Fruit fly (Drosophila melanogaster) whole organism, embryonic: ENCODE results near the gene CG9498.
A peak's percentile ranks its signal among the peaks of the same experiment; 100 is the strongest.

ENCODE experiments used
- ATbp ChIP-seq: fragments of 200-800 bp; sonication (Bioruptor generic); optimal IDR thresholded peaks from 2 replicates; lab custom pipeline; 2017; ENCODE audit warnings: missing biosample characterization, mild to moderate bottlenecking, missing genetic modification characterization, missing genetic modification reagents
- Aef1 ChIP-seq: fragments of 200-800 bp; sonication (Bioruptor generic); IDR thresholded peaks from 3 replicates; pipeline ENCODE4 v1.3.6; 2022; ENCODE audit warnings: missing biosample characterization, missing genetic modification characterization
- Bdp1 ChIP-seq: fragments of 200-800 bp; sonication (Bioruptor generic); optimal IDR thresholded peaks from 3 replicates; lab custom pipeline; 2016; ENCODE audit warnings: missing biosample characterization, missing genetic modification characterization
- CG10543 ChIP-seq: fragments of 200-800 bp; sonication (Bioruptor generic); optimal IDR thresholded peaks from 3 replicates; lab custom pipeline; 2017; ENCODE audit warnings: missing biosample characterization, mild to moderate bottlenecking, missing genetic modification characterization, moderate library complexity
- CG12104 ChIP-seq: fragments of 200-800 bp; sonication (Bioruptor generic); optimal IDR thresholded peaks from 3 replicates; lab custom pipeline; 2016; ENCODE audit warnings: missing biosample characterization, missing genetic modification characterization
- CG13287 ChIP-seq: fragments of 200-800 bp; sonication (Bioruptor generic); IDR thresholded peaks from 2 replicates; pipeline ENCODE4 v1.3.6; 2022; ENCODE audit warnings: missing biosample characterization, missing genetic modification characterization; ENCODE audit not compliant: partially characterized antibody
- CG13775 ChIP-seq: fragments of 200-800 bp; sonication (Bioruptor generic); optimal IDR thresholded peaks from 3 replicates; lab custom pipeline; 2017; ENCODE audit warnings: missing biosample characterization, mild to moderate bottlenecking, missing genetic modification characterization
- CG13894 ChIP-seq: fragments of 200-800 bp; sonication (Bioruptor generic); optimal IDR thresholded peaks from 3 replicates; lab custom pipeline; 2018; ENCODE audit warnings: missing biosample characterization, mild to moderate bottlenecking, missing genetic modification characterization, moderate library complexity
- CG14014 ChIP-seq: fragments of 200-800 bp; sonication (Bioruptor generic); IDR thresholded peaks from 2 replicates; pipeline ENCODE4 v1.3.6; 2022; ENCODE audit warnings: missing biosample characterization, missing genetic modification characterization
- CG14965 ChIP-seq: fragments of 200-800 bp; sonication (Bioruptor generic); optimal IDR thresholded peaks from 2 replicates; lab custom pipeline; 2016; ENCODE audit warnings: missing biosample characterization, missing genetic modification characterization, borderline replicate concordance
- CG17359 ChIP-seq: fragments of 200-800 bp; sonication (Bioruptor generic); optimal IDR thresholded peaks from 3 replicates; lab custom pipeline; 2018; ENCODE audit warnings: missing biosample characterization, mild to moderate bottlenecking, missing genetic modification characterization, moderate library complexity
- CG18262 ChIP-seq: fragments of 200-800 bp; optimal IDR thresholded peaks from 3 replicates; lab custom pipeline; 2019; ENCODE audit warnings: missing biosample characterization, mild to moderate bottlenecking, missing genetic modification characterization, moderate library complexity
- CG2202 ChIP-seq: fragments of 200-800 bp; sonication (Bioruptor generic); optimal IDR thresholded peaks from 2 replicates; lab custom pipeline; 2018; ENCODE audit warnings: missing biosample characterization, mild to moderate bottlenecking, missing genetic modification characterization
- CG2712 ChIP-seq: fragments of 200-800 bp; optimal IDR thresholded peaks from 3 replicates; lab custom pipeline; 2019; ENCODE audit warnings: missing biosample characterization, mild to moderate bottlenecking, missing genetic modification characterization, moderate library complexity
- CG30403 ChIP-seq: fragments of 200-800 bp; sonication (Bioruptor generic); optimal IDR thresholded peaks from 3 replicates; lab custom pipeline; 2016; ENCODE audit warnings: missing biosample characterization, missing genetic modification characterization
- CG3995 ChIP-seq: fragments of 200-800 bp; sonication (Bioruptor generic); optimal IDR thresholded peaks from 3 replicates; lab custom pipeline; 2016; ENCODE audit warnings: missing biosample characterization, missing genetic modification characterization
- CG4424 ChIP-seq: fragments of 200-800 bp; sonication (Bioruptor generic); optimal IDR thresholded peaks from 3 replicates; lab custom pipeline; 2016; ENCODE audit warnings: missing biosample characterization, missing genetic modification characterization
- CG5180 ChIP-seq: fragments of 200-800 bp; sonication (Bioruptor generic); optimal IDR thresholded peaks from 3 replicates; lab custom pipeline; 2017; ENCODE audit warnings: missing biosample characterization, missing genetic modification characterization, mild to moderate bottlenecking, moderate library complexity, missing genetic modification reagents
- CG5245 ChIP-seq: fragments of 200-800 bp; sonication (Bioruptor generic); optimal IDR thresholded peaks from 3 replicates; lab custom pipeline; 2016; ENCODE audit warnings: missing biosample characterization, missing genetic modification characterization
- CG7786 ChIP-seq: fragments of 200-800 bp; sonication (Bioruptor generic); optimal IDR thresholded peaks from 2 replicates; lab custom pipeline; 2016; ENCODE audit warnings: missing biosample characterization, missing genetic modification characterization
- CG7839 ChIP-seq: fragments of 200-800 bp; sonication (Bioruptor generic); optimal IDR thresholded peaks from 3 replicates; lab custom pipeline; 2018; ENCODE audit warnings: missing biosample characterization, mild to moderate bottlenecking, missing genetic modification characterization, moderate library complexity
- CG8388 ChIP-seq: fragments of 200-800 bp; sonication (Bioruptor generic); optimal IDR thresholded peaks from 2 replicates; lab custom pipeline; 2019; ENCODE audit warnings: missing biosample characterization, mild to moderate bottlenecking, missing genetic modification characterization, moderate library complexity
- D ChIP-seq, 2 experiments: fragments of 200-800 bp in 1 of 2; fragments of >200 bp in 1 of 2; sonication (Bioruptor generic) in 1 of 2; optimal IDR thresholded peaks; 2 replicates in 1 of 2; 3 replicates in 1 of 2; lab custom pipeline; 2017; ENCODE audit warnings: mild to moderate bottlenecking in 1 of 2, missing biosample characterization in 1 of 2, missing genetic modification characterization in 1 of 2, missing genetic modification reagents in 1 of 2
- Dbx ChIP-seq: fragments of 200-800 bp; sonication (Bioruptor generic); IDR thresholded peaks from 3 replicates; pipeline ENCODE4 v1.3.6; 2022; ENCODE audit warnings: missing biosample characterization, missing genetic modification characterization
- HmgZ ChIP-seq: fragments of 200-800 bp; sonication (Bioruptor generic); optimal IDR thresholded peaks from 2 replicates; lab custom pipeline; 2018; ENCODE audit warnings: missing biosample characterization, mild to moderate bottlenecking, missing genetic modification characterization
- Max ChIP-seq: fragments of 200-800 bp; sonication (Bioruptor generic); optimal IDR thresholded peaks from 2 replicates; lab custom pipeline; 2016; ENCODE audit warnings: missing biosample characterization, mild to moderate bottlenecking, missing genetic modification characterization
- Ravus ChIP-seq: fragments of 200-800 bp; sonication (Bioruptor generic); IDR thresholded peaks from 2 replicates; pipeline ENCODE4 v1.3.6; 2022; ENCODE audit warnings: missing biosample characterization, missing genetic modification characterization
- Sin3A ChIP-seq: fragments of >200 bp; optimal IDR thresholded peaks from 2 replicates; lab custom pipeline; 2018
- bowl ChIP-seq: fragments of 200-800 bp; sonication (Bioruptor generic); IDR thresholded peaks from 2 replicates; pipeline ENCODE4 v1.3.6; 2022; ENCODE audit warnings: missing biosample characterization, missing genetic modification characterization
- br ChIP-seq: fragments of >200 bp; optimal IDR thresholded peaks from 2 replicates; lab custom pipeline; 2017
- chinmo ChIP-seq: fragments of 200-800 bp; sonication (Bioruptor generic); IDR thresholded peaks from 4 replicates; pipeline ENCODE4 v1.3.6; 2022; ENCODE audit warnings: missing biosample characterization, missing genetic modification characterization; ENCODE audit not compliant: partially characterized antibody
- ci ChIP-seq: fragments of 200-800 bp; sonication (Bioruptor generic); IDR thresholded peaks from 3 replicates; pipeline ENCODE4 v1.3.6; 2022; ENCODE audit warnings: missing biosample characterization, missing genetic modification characterization
- crp ChIP-seq, 2 experiments: fragments of 200-800 bp; sonication (Bioruptor generic); optimal IDR thresholded peaks; 2 replicates in 1 of 2; 3 replicates in 1 of 2; lab custom pipeline; 2017; ENCODE audit warnings: missing biosample characterization in 2 of 2, missing genetic modification characterization in 2 of 2, mild to moderate bottlenecking in 1 of 2, moderate library complexity in 1 of 2
- dan ChIP-seq: fragments of 200-800 bp; sonication (Bioruptor generic); IDR thresholded peaks from 2 replicates; pipeline ENCODE4 v1.3.6; 2022; ENCODE audit warnings: missing biosample characterization, missing genetic modification characterization
- dpn ChIP-seq, 2 experiments: fragments of 200-800 bp; sonication (Bioruptor generic); optimal IDR thresholded peaks; 3 replicates each; lab custom pipeline; 2016; ENCODE audit warnings: missing biosample characterization in 2 of 2, missing genetic modification characterization in 2 of 2
- grau ChIP-seq: fragments of 200-800 bp; optimal IDR thresholded peaks from 3 replicates; lab custom pipeline; 2019; ENCODE audit warnings: missing biosample characterization, mild to moderate bottlenecking, missing genetic modification characterization, moderate library complexity
- gro ChIP-seq: fragments of 200-800 bp; sonication (Bioruptor generic); optimal IDR thresholded peaks from 2 replicates; lab custom pipeline; 2016; ENCODE audit warnings: missing biosample characterization, missing genetic modification characterization
- hbn ChIP-seq: fragments of 200-800 bp; sonication (Bioruptor generic); IDR thresholded peaks from 2 replicates; pipeline ENCODE4 v1.3.6; 2022; ENCODE audit warnings: missing biosample characterization, missing genetic modification characterization; ENCODE audit not compliant: partially characterized antibody
- hth ChIP-seq: fragments of >200 bp; optimal IDR thresholded peaks from 2 replicates; lab custom pipeline; 2017; ENCODE audit warnings: inconsistent platforms
- kah ChIP-seq: fragments of 200-800 bp; sonication (Bioruptor generic); optimal IDR thresholded peaks from 2 replicates; lab custom pipeline; 2018; ENCODE audit warnings: missing biosample characterization, mild to moderate bottlenecking, missing genetic modification characterization
- kay ChIP-seq: fragments of 200-800 bp; sonication (Bioruptor generic); optimal IDR thresholded peaks from 2 replicates; lab custom pipeline; 2016; ENCODE audit warnings: missing biosample characterization, missing genetic modification characterization
- lola ChIP-seq, 3 experiments: fragments of >200 bp in 2 of 3; fragments of 200-800 bp in 1 of 3; sonication (Bioruptor generic) in 1 of 3; optimal IDR thresholded peaks; 2 replicates each; lab custom pipeline; 2017 to 2019; ENCODE audit warnings: missing biosample characterization in 3 of 3, missing genetic modification characterization in 3 of 3, mild to moderate bottlenecking in 1 of 3, moderate library complexity in 1 of 3
- nau ChIP-seq: fragments of 200-800 bp; sonication (Bioruptor generic); optimal IDR thresholded peaks from 3 replicates; lab custom pipeline; 2017; ENCODE audit warnings: missing biosample characterization, mild to moderate bottlenecking, missing genetic modification characterization, missing genetic modification reagents
- nmo ChIP-seq: fragments of 200-800 bp; sonication (Bioruptor generic); optimal IDR thresholded peaks from 2 replicates; lab custom pipeline; 2018; ENCODE audit warnings: missing biosample characterization, mild to moderate bottlenecking, missing genetic modification characterization, moderate library complexity
- nom ChIP-seq: fragments of 200-800 bp; sonication (Bioruptor generic); optimal IDR thresholded peaks from 2 replicates; lab custom pipeline; 2017; ENCODE audit warnings: missing biosample characterization, missing genetic modification characterization, mild to moderate bottlenecking, moderate library complexity, missing genetic modification reagents
- otp ChIP-seq: fragments of 200-800 bp; sonication (Bioruptor generic); IDR thresholded peaks from 3 replicates; pipeline ENCODE4, ENCODE4 v1.3.6; 2022; ENCODE audit warnings: missing biosample characterization, missing genetic modification characterization
- row ChIP-seq: fragments of 200-800 bp; sonication (Bioruptor generic); IDR thresholded peaks from 3 replicates; pipeline ENCODE4 v1.3.6; 2022; ENCODE audit warnings: missing biosample characterization, missing genetic modification characterization
- shn ChIP-seq: fragments of 200-800 bp; sonication (Bioruptor generic); optimal IDR thresholded peaks from 3 replicates; lab custom pipeline; 2016; ENCODE audit warnings: missing biosample characterization, missing genetic modification characterization
- sob ChIP-seq: fragments of 200-800 bp; sonication (Bioruptor generic); IDR thresholded peaks from 2 replicates; pipeline ENCODE4 v1.3.6; 2022; ENCODE audit warnings: missing biosample characterization, missing genetic modification characterization

CG9498 gene

DNA sequence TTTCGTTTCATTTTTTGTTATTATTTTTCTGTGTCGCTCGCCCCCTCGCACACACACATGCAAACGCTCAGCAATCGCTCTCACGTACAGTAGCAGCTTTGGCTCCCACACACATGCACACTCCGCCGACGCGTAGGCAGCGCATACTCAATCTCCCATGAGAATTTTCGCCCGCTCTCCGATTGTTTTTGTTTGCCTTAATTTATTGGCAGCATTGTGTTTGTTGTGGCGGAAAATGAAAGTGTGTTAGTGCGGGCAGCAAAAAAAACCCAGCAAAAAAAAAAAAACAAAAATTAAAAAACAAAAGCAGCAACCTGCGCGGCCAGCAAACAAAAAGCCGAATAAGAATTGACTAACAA, 26.5 kb downstream of the CG9498 start (continued):
- TF ChIP-seq chinmo (GFP tag; lab: Robert Waterston, UW), result peak; percentile 94
- no peak; the same call in 2 of the 3 replicates for TF ChIP-seq otp (GFP tag; lab: Robert Waterston, UW)
- TF ChIP-seq grau (tag; lab: Kevin White, UChicago), result no peak
- TF ChIP-seq CG2712 (tag; lab: Kevin White, UChicago), result no peak
- TF ChIP-seq ATbp (GFP tag; lab: Kevin White, UChicago), result no peak
- TF ChIP-seq CG5245 (GFP tag; lab: Kevin White, UChicago), result no peak
- no peak for TF ChIP-seq Max (GFP tag; lab: Kevin White, UChicago)
- no peak for TF ChIP-seq CG13775 (GFP tag; lab: Kevin White, UChicago)
- TF ChIP-seq CG14965 (GFP tag; lab: Kevin White, UChicago), result no peak
- no peak for TF ChIP-seq kah (GFP tag; lab: Kevin White, UChicago)
- no peak for TF ChIP-seq CG17359
- TF ChIP-seq CG4424 (GFP tag; lab: Kevin White, UChicago), result no peak
- no peak for TF ChIP-seq nau (GFP tag; lab: Kevin White, UChicago)
- TF ChIP-seq CG13894 (tag; lab: Kevin White, UChicago), result no peak
- no peak for TF ChIP-seq gro (GFP tag; lab: Kevin White, UChicago)
- peak; percentile 88 for TF ChIP-seq nom (GFP tag; lab: Kevin White, UChicago)
- TF ChIP-seq Bdp1, result no peak
- TF ChIP-seq CG30403 (GFP tag; lab: Kevin White, UChicago), result no peak
- TF ChIP-seq CG14014 (GFP tag; lab: Robert Waterston, UW), result peak; percentile 6; the same call in 1 of the 2 replicates
- no peak for TF ChIP-seq CG7786 (GFP tag; lab: Kevin White, UChicago)
- TF ChIP-seq crp (GFP tag; optimal IDR thresholded peaks at IDR 0.05; lab: Kevin White, UChicago), result no peak
- peak; percentile 38; the same call in 1 of the 2 replicates for TF ChIP-seq hbn (GFP tag; lab: Robert Waterston, UW)
- peak; percentile 34; the same call in 1 of the 2 replicates for TF ChIP-seq CG13287
- no peak for TF ChIP-seq hth (lab: Kevin White, UChicago)
- no peak for TF ChIP-seq bowl (GFP tag; lab: Robert Waterston, UW)
- no peak for TF ChIP-seq Aef1 (GFP tag; lab: Robert Waterston, UW)
- TF ChIP-seq CG8388 (GFP tag; lab: Kevin White, UChicago), result no peak
- no peak for TF ChIP-seq CG7839 (tag; lab: Kevin White, UChicago)
- TF ChIP-seq kay, result no peak
- TF ChIP-seq CG5180, result no peak
- no peak for TF ChIP-seq Dbx (GFP tag; lab: Robert Waterston, UW)
- TF ChIP-seq CG3995 (GFP tag; lab: Kevin White, UChicago), result no peak

dm6 chr2L:6323536-6324385, 27.1 kb downstream of the CG9498 start, which contains the start of gene PDZ-GEF:
Gene PDZ-GEF (plus strand): TSS chr2L:6323767.
- TF ChIP-seq Sin3A (lab: Kevin White, UChicago) (peak; percentile 41), br (lab: Kevin White, UChicago) (no peak), CG10543 (GFP tag; lab: Kevin White, UChicago) (no peak), CG2202 (tag; lab: Kevin White, UChicago) (peak; percentile 27), HmgZ (peak; percentile 75), dan (GFP tag; lab: Robert Waterston, UW) (no peak), nmo (GFP tag; lab: Kevin White, UChicago) (peak; percentile 74), sob (peak; percentile 49), lola (GFP tag; optimal IDR thresholded peaks at IDR 0.05; lab: Kevin White, UChicago) (peak in 1 of 3 experiments; percentile 89), dpn (GFP tag; optimal IDR thresholded peaks at IDR 0.05; lab: Kevin White, UChicago) (peak; percentile 51 to 77), ci (GFP tag; lab: Robert Waterston, UW) (peak; percentile 86), CG12104 (peak; percentile 8), CG18262 (peak; percentile 50), CG5245 (GFP tag; lab: Kevin White, UChicago) (peak; percentile 59), D (optimal IDR thresholded peaks at IDR 0.05; lab: Kevin White, UChicago) (peak; percentile 67), D (GFP tag; optimal IDR thresholded peaks at IDR 0.05; lab: Kevin White, UChicago) (no peak), Ravus (GFP tag; lab: Robert Waterston, UW) (no peak), row (GFP tag; lab: Robert Waterston, UW) (peak; percentile 28; the same call in 2 of the 3 replicates), shn (GFP tag; lab: Kevin White, UChicago) (peak; percentile 53)
